Worm (Caenorhabditis elegans): ENCODE results near the gene ttr-51.

DNA sequence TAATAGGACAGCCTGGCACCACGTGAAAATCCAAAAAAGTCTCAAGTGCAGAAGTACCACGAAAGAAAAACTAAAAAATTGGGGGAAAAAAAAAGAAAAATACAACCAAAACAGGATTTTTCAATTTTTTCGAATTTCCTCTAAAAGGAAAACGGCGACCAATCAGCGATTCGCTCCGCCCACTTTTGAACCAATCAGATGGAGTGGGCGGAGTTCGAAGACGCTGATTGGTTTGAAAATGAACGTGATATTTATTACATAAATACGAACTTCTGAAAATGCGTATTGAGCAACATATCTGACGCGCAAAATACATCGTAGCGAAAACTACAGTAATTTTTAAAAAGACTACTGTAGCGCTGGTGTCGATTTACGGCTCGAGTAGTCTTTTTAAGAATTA, 16.3 kb upstream of the ttr-51 start:
- no peak for TF ChIP-seq flt-1 (GFP tag; IDR thresholded peaks at IDR 0.05)
- no peak for TF ChIP-seq hmg-4 (GFP tag; optimal IDR thresholded peaks at IDR 0.05)
- TF ChIP-seq ama-1 (optimal IDR thresholded peaks at IDR 0.05) = no peak
- TF ChIP-seq pes-1 (GFP tag; IDR thresholded peaks at IDR 0.05) = no peak
- TF ChIP-seq tbx-11 (GFP tag; IDR thresholded peaks at IDR 0.05) = no peak
- TF ChIP-seq F13C5.2 (tag; optimal IDR thresholded peaks at IDR 0.05) = no peak
